Fruit fly (Drosophila melanogaster) whole organism, embryonic: ENCODE measurements around the gene Ak3.

Experiments used
- ftz-f1 ChIP-seq: fragments of 200-800 bp; sonication (Bioruptor generic); optimal IDR thresholded peaks from 2 replicates; lab custom pipeline; 2016; ENCODE audit warnings: missing biosample characterization, missing genetic modification characterization
- psq ChIP-seq: fragments of 200-800 bp; sonication (Bioruptor generic); optimal IDR thresholded peaks from 2 replicates; lab custom pipeline; 2017; ENCODE audit warnings: missing biosample characterization, missing genetic modification characterization

DNA sequence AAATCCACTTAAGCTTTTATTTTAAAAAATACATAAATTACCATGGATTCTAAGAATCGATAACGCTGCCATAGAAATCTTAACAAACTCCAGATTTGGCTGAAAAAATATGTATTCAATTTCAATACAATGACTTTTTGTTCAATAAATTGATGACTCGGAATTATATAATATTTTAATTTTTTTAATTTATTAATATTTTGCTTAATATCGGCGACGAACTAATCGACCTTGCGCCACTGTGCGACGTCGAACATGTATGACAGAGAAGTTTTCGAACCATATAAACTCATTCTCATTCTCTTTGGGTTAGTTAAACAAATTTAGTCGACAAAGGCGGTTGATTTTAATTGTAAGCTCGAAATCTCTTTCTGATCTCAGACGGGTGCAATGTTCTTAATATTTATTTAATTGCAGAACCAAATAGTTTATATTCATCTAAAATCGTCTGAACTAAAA, 39.8 kb downstream of the Ak3 start, which contains the start of gene CG42394:
- TF ChIP-seq psq (peak; percentile 72), ftz-f1 (GFP tag; lab: Kevin White, UChicago) (no peak)
